Worm (Caenorhabditis elegans) whole organism, early embryonic: ENCODE results near the gene npax-2.

Experiments used
- B0310.2 ChIP-seq: sonication (generic microtip); optimal IDR thresholded peaks from 2 replicates; lab custom pipeline; 2016; ENCODE audit warnings: mild to moderate bottlenecking, missing genetic modification characterization, missing compliant biosample characterization
- F13C5.2 ChIP-seq: sonication (generic microtip); optimal IDR thresholded peaks from 2 replicates; lab custom pipeline; 2017; ENCODE audit warnings: mild to moderate bottlenecking, missing genetic modification characterization, inconsistent platforms, missing compliant biosample characterization
- aly-1 ChIP-seq: sonication (generic microtip); optimal IDR thresholded peaks from 2 replicates; lab custom pipeline; 2016; ENCODE audit warnings: missing genetic modification characterization, missing compliant biosample characterization
- ama-1 ChIP-seq: fragments of 150-350 bp; optimal IDR thresholded peaks from 2 replicates; lab custom pipeline; 2014
- ceh-13 ChIP-seq: fragments of 200-800 bp; sonication (Bioruptor generic); optimal IDR thresholded peaks from 2 replicates; lab custom pipeline; 2018; ENCODE audit warnings: mild to moderate bottlenecking, missing genetic modification characterization, missing compliant biosample characterization
- ceh-36 ChIP-seq: sonication (generic microtip); optimal IDR thresholded peaks from 2 replicates; lab custom pipeline; 2016; ENCODE audit warnings: missing genetic modification characterization, inconsistent platforms, missing compliant biosample characterization
- ets-7 ChIP-seq: sonication (generic microtip); optimal IDR thresholded peaks from 2 replicates; lab custom pipeline; 2016; ENCODE audit warnings: missing genotype, missing genetic modification characterization, missing compliant biosample characterization
- flt-1 ChIP-seq: fragments of 200-800 bp; sonication (Bioruptor generic); IDR thresholded peaks from 2 replicates; pipeline ENCODE4 v1.3.6; 2022; ENCODE audit warnings: missing genetic modification characterization, missing compliant biosample characterization
- hmbx-1 ChIP-seq: sonication (generic microtip); optimal IDR thresholded peaks from 2 replicates; lab custom pipeline; 2016; ENCODE audit warnings: mild to moderate bottlenecking, missing genetic modification characterization, missing compliant biosample characterization
- hmg-4 ChIP-seq: fragments of 200-800 bp; sonication (Bioruptor generic); optimal IDR thresholded peaks from 2 replicates; lab custom pipeline; 2018; ENCODE audit warnings: mild to moderate bottlenecking, missing genetic modification characterization, missing compliant biosample characterization
- hnd-1 ChIP-seq: sonication (generic microtip); optimal IDR thresholded peaks from 2 replicates; lab custom pipeline; 2016; ENCODE audit warnings: missing genetic modification characterization, missing compliant biosample characterization
- pes-1 ChIP-seq: fragments of 200-800 bp; sonication (Bioruptor generic); IDR thresholded peaks from 2 replicates; pipeline ENCODE4 v1.3.6; 2022; ENCODE audit warnings: missing genetic modification reagents, missing genetic modification characterization, missing compliant biosample characterization
- scrt-1 ChIP-seq: fragments of 200-800 bp; sonication (Bioruptor generic); IDR thresholded peaks from 2 replicates; pipeline ENCODE4 v1.3.6; 2022; ENCODE audit warnings: missing genetic modification characterization, missing compliant biosample characterization
- sea-1 ChIP-seq: fragments of 200-800 bp; sonication (Bioruptor generic); conservative IDR thresholded peaks from 2 replicates; pipeline ENCODE4 v1.3.6; 2022; ENCODE audit warnings: missing genetic modification characterization, missing compliant biosample characterization
- tbx-11 ChIP-seq: fragments of 200-800 bp; sonication (Bioruptor generic); IDR thresholded peaks from 2 replicates; pipeline ENCODE4 v1.3.6; 2022; ENCODE audit warnings: missing genetic modification characterization, missing compliant biosample characterization
- tbx-37 ChIP-seq: fragments of 200-800 bp; sonication (Bioruptor generic); conservative IDR thresholded peaks from 2 replicates; pipeline ENCODE4 v1.3.6; 2022; ENCODE audit warnings: missing genetic modification reagents, missing genetic modification characterization, missing compliant biosample characterization
- tra-4 ChIP-seq: sonication (generic microtip); optimal IDR thresholded peaks from 2 replicates; lab custom pipeline; 2017; ENCODE audit warnings: missing genetic modification characterization, missing compliant biosample characterization

The npax-2 gene

DNA sequence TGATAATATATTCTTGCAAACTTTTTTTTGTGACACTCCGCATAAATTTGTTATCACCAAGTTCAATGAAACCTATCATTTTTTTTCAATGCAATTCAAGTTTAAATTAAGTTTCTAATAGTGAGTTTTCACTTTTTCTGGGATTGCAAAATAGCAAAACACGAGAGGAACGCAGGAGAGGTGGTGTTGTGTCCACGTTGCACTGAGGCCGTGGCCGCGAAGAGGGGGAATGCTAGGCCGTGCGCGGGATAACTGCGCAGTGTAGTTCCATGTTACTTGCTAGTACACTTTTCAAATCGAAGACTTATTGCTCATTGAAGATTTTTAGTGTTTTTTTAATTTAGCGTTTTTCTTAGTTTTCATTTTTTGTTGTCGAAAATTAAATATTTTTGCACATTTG is 41.7 kb downstream of the npax-2 start:
- 0 out of 2 replicates have a peak, but pooled peaks have one; percentile 23 for TF ChIP-seq tbx-37 (GFP tag; lab: Robert Waterston, UW)
- no peak for TF ChIP-seq ama-1 (lab: Kevin White, UChicago)
- 0 out of 2 replicates have a peak, but pooled peaks have one; percentile 16 for TF ChIP-seq sea-1
- no peak for TF ChIP-seq hmbx-1 (tag; lab: Kevin White, UChicago)
- 0 out of 2 replicates have a peak, but pooled peaks have one; percentile 8 for TF ChIP-seq tbx-11 (GFP tag; lab: Robert Waterston, UW)
- no peak for TF ChIP-seq hmg-4 (GFP tag; lab: Kevin White, UChicago)
- TF ChIP-seq F13C5.2 (tag; lab: Kevin White, UChicago) = no peak

DNA sequence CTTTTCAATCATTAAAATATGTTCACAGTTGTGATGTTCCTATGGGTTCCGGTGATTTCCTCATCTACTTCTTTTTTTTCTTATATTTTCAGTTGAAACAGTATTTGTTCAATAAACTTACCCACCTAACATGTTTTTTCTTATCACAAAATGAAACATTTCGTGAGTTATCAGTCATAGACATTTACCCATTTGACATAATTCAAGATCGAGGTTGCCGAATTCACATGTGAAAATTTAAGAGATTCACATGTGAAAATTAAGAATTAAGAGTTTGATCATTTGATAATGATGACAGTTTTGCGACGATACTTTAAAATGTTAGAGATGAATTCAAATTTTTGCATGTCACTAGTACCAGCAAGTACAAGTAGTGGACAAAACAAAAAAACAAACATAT is 42.5 kb downstream of the npax-2 start:
- TF ChIP-seq B0310.2 (tag; lab: Kevin White, UChicago) = no peak
- TF ChIP-seq F13C5.2 (tag; lab: Kevin White, UChicago) = no peak
- TF ChIP-seq tbx-11 (GFP tag; lab: Robert Waterston, UW) = no peak
- no peak for TF ChIP-seq sea-1
- TF ChIP-seq hmbx-1 (tag; lab: Kevin White, UChicago) = no peak
- no peak for TF ChIP-seq tbx-37 (GFP tag; lab: Robert Waterston, UW)
- TF ChIP-seq hmg-4 (GFP tag; lab: Kevin White, UChicago) = no peak
- no peak for TF ChIP-seq scrt-1 (GFP tag; lab: Robert Waterston, UW)
- no peak for TF ChIP-seq ceh-36
- TF ChIP-seq ama-1 (lab: Kevin White, UChicago) = no peak
- TF ChIP-seq ets-7 = no peak
- TF ChIP-seq flt-1 = no peak
- no peak for TF ChIP-seq aly-1 (tag; lab: Kevin White, UChicago)
- TF ChIP-seq hnd-1 (tag; lab: Kevin White, UChicago) = no peak

ce11 chrX:2105310-2105709 is 44.6 kb downstream of the npax-2 start, which contains the start of gene F53B1.3:
TSS of gene F53B1.3 (plus strand) at chrX:2105610.
- TF ChIP-seq ceh-13 (GFP tag; lab: Kevin White, UChicago) = no peak
- TF ChIP-seq aly-1 (tag; lab: Kevin White, UChicago) = no peak
- no peak for TF ChIP-seq scrt-1 (GFP tag; lab: Robert Waterston, UW)
- TF ChIP-seq sea-1 = no peak
- no peak for TF ChIP-seq ama-1 (lab: Kevin White, UChicago)
- no peak for TF ChIP-seq hnd-1 (tag; lab: Kevin White, UChicago)
- no peak for TF ChIP-seq tra-4
- TF ChIP-seq hmg-4 (GFP tag; lab: Kevin White, UChicago) = no peak
- no peak for TF ChIP-seq F13C5.2 (tag; lab: Kevin White, UChicago)
- TF ChIP-seq hmbx-1 (tag; lab: Kevin White, UChicago) = no peak
- TF ChIP-seq B0310.2 (tag; lab: Kevin White, UChicago) = no peak
- TF ChIP-seq flt-1 = no peak
- no peak for TF ChIP-seq pes-1 (GFP tag; lab: Robert Waterston, UW)
- TF ChIP-seq tbx-37 (GFP tag; lab: Robert Waterston, UW) = no peak
- no peak for TF ChIP-seq tbx-11 (GFP tag; lab: Robert Waterston, UW)

DNA sequence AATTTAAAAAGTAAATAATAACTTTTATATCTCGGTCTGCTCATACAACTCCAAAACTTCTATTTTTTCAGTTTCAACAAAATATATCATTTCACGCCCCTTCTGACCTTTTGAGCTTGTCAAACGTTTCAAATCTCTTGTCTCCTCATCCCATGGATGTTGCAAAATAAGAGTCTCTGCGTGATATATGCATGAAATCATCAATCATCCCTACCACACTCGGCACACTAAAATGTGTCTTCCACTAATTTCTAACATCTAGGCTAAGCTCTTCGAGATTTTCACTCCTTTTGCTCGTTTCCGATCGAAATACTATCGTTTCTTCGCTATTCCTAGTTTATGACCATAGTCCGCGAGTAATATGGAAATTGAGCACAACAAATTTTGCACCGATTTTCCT is 50.9 kb downstream of the npax-2 start:
- TF ChIP-seq tbx-37 (GFP tag; lab: Robert Waterston, UW) = no peak
- TF ChIP-seq scrt-1 (GFP tag; lab: Robert Waterston, UW) = no peak
- no peak for TF ChIP-seq flt-1
- no peak for TF ChIP-seq hmbx-1 (tag; lab: Kevin White, UChicago)
- no peak for TF ChIP-seq B0310.2 (tag; lab: Kevin White, UChicago)
